Worm (Caenorhabditis elegans) whole organism, L4 larva: ENCODE results near the gene Y53F4B.62.

Source experiments
- F26F4.8 ChIP-seq: fragments of 200-800 bp; sonication (Bioruptor generic); conservative IDR thresholded peaks from 2 replicates; pipeline ENCODE4 v1.3.6; 2022; ENCODE audit warnings: missing genetic modification characterization, missing compliant biosample characterization
- F37D6.2 ChIP-seq: sonication (generic microtip); optimal IDR thresholded peaks from 2 replicates; lab custom pipeline; 2016; ENCODE audit warnings: mild to moderate bottlenecking, missing genetic modification characterization, missing compliant biosample characterization
- T20F7.1 ChIP-seq: fragments of 200-800 bp; sonication (Bioruptor generic); optimal IDR thresholded peaks from 2 replicates; lab custom pipeline; 2018; ENCODE audit warnings: mild to moderate bottlenecking, missing genetic modification characterization, missing compliant biosample characterization
- ZK337.2 ChIP-seq: fragments of 200-800 bp; sonication (Bioruptor generic); IDR thresholded peaks from 2 replicates; pipeline ENCODE4 v1.3.6; 2022; ENCODE audit warnings: missing genetic modification reagents, missing genetic modification characterization, missing compliant biosample characterization
- aha-1 ChIP-seq: fragments of 150-350 bp; peaks from one replicate; lab custom pipeline; 2014; ENCODE audit warnings: missing biosample characterization, missing genetic modification characterization
- aly-2 ChIP-seq: sonication (generic microtip); optimal IDR thresholded peaks from 2 replicates; lab custom pipeline; 2018; ENCODE audit warnings: missing biosample characterization, missing genetic modification characterization
- ceh-62 ChIP-seq: sonication (generic microtip); optimal IDR thresholded peaks from 2 replicates; lab custom pipeline; 2017; ENCODE audit warnings: missing biosample characterization, missing genetic modification characterization
- ceh-82 ChIP-seq: sonication (generic microtip); optimal IDR thresholded peaks from 2 replicates; lab custom pipeline; 2017; ENCODE audit warnings: missing biosample characterization, missing genetic modification characterization
- ctbp-1 ChIP-seq: fragments of 200-800 bp; sonication (Bioruptor generic); IDR thresholded peaks from 2 replicates; pipeline ENCODE4 v1.3.6; 2022; ENCODE audit warnings: missing genetic modification reagents, missing genetic modification characterization, missing compliant biosample characterization
- duxl-1 ChIP-seq: sonication (generic microtip); optimal IDR thresholded peaks from 2 replicates; lab custom pipeline; 2016; ENCODE audit warnings: mild to moderate bottlenecking, missing genetic modification characterization, moderate library complexity, missing compliant biosample characterization; ENCODE audit not compliant: poor library complexity
- egl-27 ChIP-seq: sonication (generic microtip); optimal IDR thresholded peaks from 3 replicates; lab custom pipeline; 2017; ENCODE audit warnings: missing biosample characterization, missing genetic modification reagents, missing genetic modification characterization
- lir-3 ChIP-seq: sonication (generic microtip); optimal IDR thresholded peaks from 2 replicates; lab custom pipeline; 2016; ENCODE audit warnings: mild to moderate bottlenecking, missing genetic modification characterization, missing compliant biosample characterization
- mdt-29 ChIP-seq: fragments of 200-800 bp; sonication (Bioruptor generic); IDR thresholded peaks from 2 replicates; pipeline ENCODE4 v1.3.6; 2022; ENCODE audit warnings: missing genetic modification reagents, missing genetic modification characterization, missing compliant biosample characterization
- mep-1 ChIP-seq: fragments of 150-350 bp; sonication (generic microtip); optimal IDR thresholded peaks from 3 replicates; lab custom pipeline; 2014; ENCODE audit warnings: missing biosample characterization, missing genetic modification characterization
- mes-2 ChIP-seq: sonication (generic microtip); optimal IDR thresholded peaks from 2 replicates; lab custom pipeline; 2016; ENCODE audit warnings: missing genotype, mild to moderate bottlenecking, missing genetic modification characterization, missing compliant biosample characterization; ENCODE audit not compliant: poor library complexity, severe bottlenecking
- nhr-28 ChIP-seq: fragments of 150-350 bp; optimal IDR thresholded peaks from 2 replicates; lab custom pipeline; 2014; ENCODE audit warnings: missing biosample characterization, missing genetic modification characterization
- pqm-1 ChIP-seq: sonication (generic microtip); optimal IDR thresholded peaks from 2 replicates; lab custom pipeline; 2017; ENCODE audit warnings: missing biosample characterization, missing genetic modification characterization
- saeg-2 ChIP-seq: fragments of 200-800 bp; sonication (Bioruptor generic); IDR thresholded peaks from 2 replicates; pipeline ENCODE4 v1.3.6; 2022; ENCODE audit warnings: missing genetic modification reagents, missing genetic modification characterization, missing compliant biosample characterization
- spr-1 ChIP-seq: sonication (generic microtip); optimal IDR thresholded peaks from 2 replicates; lab custom pipeline; 2016; ENCODE audit warnings: mild to moderate bottlenecking, missing genetic modification characterization, missing compliant biosample characterization
- tra-1 ChIP-seq: fragments of 200-800 bp; sonication (Bioruptor generic); IDR thresholded peaks from 2 replicates; pipeline ENCODE4 v1.3.6; 2022; ENCODE audit warnings: missing genetic modification reagents, missing genetic modification characterization, missing compliant biosample characterization
- zag-1 ChIP-seq: fragments of 150-350 bp; optimal IDR thresholded peaks from 2 replicates; lab custom pipeline; 2014; ENCODE audit warnings: missing biosample characterization, missing genetic modification characterization
- ztf-7 ChIP-seq: fragments of 150-350 bp; optimal IDR thresholded peaks from 2 replicates; lab custom pipeline; 2014; ENCODE audit warnings: missing biosample characterization, missing genetic modification characterization

The Y53F4B.62 gene

ce11 chrII:15089086-15089895 lies 41.1 kb downstream of the Y53F4B.62 start (continued):
- no peak for TF ChIP-seq lir-3
- no peak for TF ChIP-seq saeg-2 (GFP tag; lab: Robert Waterston, UW)
- no peak for TF ChIP-seq ctbp-1 (GFP tag; lab: Robert Waterston, UW)
- no peak for TF ChIP-seq ceh-82 (tag; lab: Kevin White, UChicago)
- TF ChIP-seq pqm-1 (tag; lab: Kevin White, UChicago), result no peak
- no peak for TF ChIP-seq F26F4.8
- TF ChIP-seq egl-27, result no peak
- TF ChIP-seq nhr-28 (tag; lab: Kevin White, UChicago), result no peak

ce11 chrII:15084170-15084569 lies 46.2 kb downstream of the Y53F4B.62 start, which contains the start of gene Y53F4B.20:
Gene Y53F4B.20, plus strand, starts transcription at chrII:15084470.
- no peak for TF ChIP-seq ZK337.2
- no peak for TF ChIP-seq ztf-7
- no peak for TF ChIP-seq nhr-28 (tag; lab: Kevin White, UChicago)
- TF ChIP-seq pqm-1 (tag; lab: Kevin White, UChicago), result no peak
- TF ChIP-seq spr-1 (tag; lab: Kevin White, UChicago), result no peak
- no peak for TF ChIP-seq aly-2 (tag; lab: Kevin White, UChicago)
- no peak for TF ChIP-seq F37D6.2 (tag; lab: Kevin White, UChicago)
- TF ChIP-seq tra-1, result no peak
- no peak for TF ChIP-seq T20F7.1
- TF ChIP-seq mep-1 (tag; lab: Kevin White, UChicago), result no peak
- TF ChIP-seq mes-2 (tag; lab: Kevin White, UChicago), result no peak
- no peak for TF ChIP-seq zag-1 (tag; lab: Kevin White, UChicago)

- TF ChIP-seq aly-2 (tag; lab: Kevin White, UChicago), result no peak
- no peak for TF ChIP-seq ceh-62 (tag; lab: Kevin White, UChicago)
- peak; percentile 43 for TF ChIP-seq aha-1 (tag; lab: Kevin White, UChicago)
- TF ChIP-seq mdt-29 (GFP tag; lab: Robert Waterston, UW), result no peak
- no peak for TF ChIP-seq zag-1 (tag; lab: Kevin White, UChicago)
- no peak for TF ChIP-seq duxl-1 (tag; lab: Kevin White, UChicago)
- TF ChIP-seq, all 104 proteins: peak for 1
Observed at ce11 chrII:15080535-15080934, 49.9 kb downstream of the Y53F4B.62 start.
